2 worm cellular contexts compared by ENCODE assay signal in genomic region chrV:13358823-13359592, ce11.
TF ChIP-seq lines count a peak whose summit lies in the region.

Gene F32H5.3 (plus strand): TSS chrV:13359335.

TF ChIP-seq in whole organism, L1 larva, 84 proteins besides CTCF, POLR2A, EP300 and RAD21 (continued from another document):
- no peak for TF ChIP-seq fkh-4 (tag; optimal IDR thresholded peaks at IDR 0.05; lab: Kevin White, UChicago; ENCODE audit: borderline replicate concordance)
- TF ChIP-seq ztf-11 (tag; optimal IDR thresholded peaks at IDR 0.05; lab: Kevin White, UChicago): no peak
- no peak for TF ChIP-seq fos-1 (tag; optimal IDR thresholded peaks at IDR 0.05; lab: Kevin White, UChicago)
- no peak for TF ChIP-seq nhr-47 (tag; optimal IDR thresholded peaks at IDR 0.05; lab: Kevin White, UChicago)
- TF ChIP-seq nhr-28 (tag; optimal IDR thresholded peaks at IDR 0.05; lab: Kevin White, UChicago): no peak
- TF ChIP-seq aha-1 (tag; optimal IDR thresholded peaks at IDR 0.05; lab: Kevin White, UChicago): no peak
- no peak for TF ChIP-seq rnt-1 (tag; optimal IDR thresholded peaks at IDR 0.05; lab: Kevin White, UChicago)
- no peak for TF ChIP-seq hlh-4 (tag; optimal IDR thresholded peaks at IDR 0.05; lab: Kevin White, UChicago)
- TF ChIP-seq nhr-76 (tag; optimal IDR thresholded peaks at IDR 0.05; lab: Kevin White, UChicago): no peak
- no peak for TF ChIP-seq nhr-77 (tag; optimal IDR thresholded peaks at IDR 0.05; lab: Kevin White, UChicago)
- TF ChIP-seq jun-1 (tag; optimal IDR thresholded peaks at IDR 0.05; lab: Kevin White, UChicago): no peak
- TF ChIP-seq snpc-4 (tag; optimal IDR thresholded peaks at IDR 0.05; lab: Kevin White, UChicago): no peak
- TF ChIP-seq ets-5 (GFP tag; IDR thresholded peaks at IDR 0.05; lab: Robert Waterston, UW): no peak
- TF ChIP-seq nhr-85 (tag; lab: Kevin White, UChicago): peak; percentile 95
- TF ChIP-seq nhr-237 (tag; optimal IDR thresholded peaks at IDR 0.05; lab: Kevin White, UChicago): no peak
- TF ChIP-seq irx-1 (tag; optimal IDR thresholded peaks at IDR 0.05; lab: Kevin White, UChicago): no peak
- TF ChIP-seq nhr-20 (tag; optimal IDR thresholded peaks at IDR 0.05; lab: Kevin White, UChicago): peak; percentile 75
- no peak for TF ChIP-seq fkh-8 (tag; optimal IDR thresholded peaks at IDR 0.05; lab: Kevin White, UChicago)
- TF ChIP-seq nhr-90 (tag; optimal IDR thresholded peaks at IDR 0.05; lab: Kevin White, UChicago; ENCODE audit: poor library complexity): no peak
- peak; percentile 22 for TF ChIP-seq tbx-2 (tag; optimal IDR thresholded peaks at IDR 0.05; lab: Kevin White, UChicago)
- TF ChIP-seq skn-1 (tag; optimal IDR thresholded peaks at IDR 0.05; lab: Kevin White, UChicago): no peak
- no peak for TF ChIP-seq C04F5.9 (tag; optimal IDR thresholded peaks at IDR 0.05; lab: Kevin White, UChicago)
- no peak for TF ChIP-seq ces-1 (GFP tag; optimal IDR thresholded peaks at IDR 0.05; lab: Kevin White, UChicago)
- TF ChIP-seq C34B4.2 (tag; optimal IDR thresholded peaks at IDR 0.05; lab: Kevin White, UChicago): no peak
- no peak for TF ChIP-seq ztf-4 (tag; optimal IDR thresholded peaks at IDR 0.05; lab: Kevin White, UChicago)
- TF ChIP-seq mef-2 (tag; optimal IDR thresholded peaks at IDR 0.05; lab: Kevin White, UChicago): no peak
- TF ChIP-seq grh-1 (GFP tag; IDR thresholded peaks at IDR 0.05; lab: Robert Waterston, UW): peak; percentile 31; the same call in 1 of the 2 replicates
- no peak for TF ChIP-seq ceh-8 (GFP tag; optimal IDR thresholded peaks at IDR 0.05; lab: Kevin White, UChicago)
- TF ChIP-seq elt-2 (tag; optimal IDR thresholded peaks at IDR 0.05; lab: Kevin White, UChicago): no peak
- TF ChIP-seq C16A3.4 (tag; optimal IDR thresholded peaks at IDR 0.05; lab: Kevin White, UChicago): no peak
- peak in 1 of 6 experiments; percentile 53 for TF ChIP-seq elt-3 (tag; optimal IDR thresholded peaks at IDR 0.05; lab: Kevin White, UChicago)
- no peak for TF ChIP-seq egl-13 (tag; optimal IDR thresholded peaks at IDR 0.05; lab: Kevin White, UChicago)
- no peak for TF ChIP-seq nhr-84 (tag; optimal IDR thresholded peaks at IDR 0.05; lab: Kevin White, UChicago)
- no peak for TF ChIP-seq zag-1 (tag; optimal IDR thresholded peaks at IDR 0.05; lab: Kevin White, UChicago)
- TF ChIP-seq lsy-2 (tag; optimal IDR thresholded peaks at IDR 0.05; lab: Kevin White, UChicago): peak; percentile 12 to 64
- TF ChIP-seq lin-14 (GFP tag; optimal IDR thresholded peaks at IDR 0.05; lab: Kevin White, UChicago): peak; percentile 67
- no peak for TF ChIP-seq dpl-1 (GFP tag; optimal IDR thresholded peaks at IDR 0.05; lab: Kevin White, UChicago)
- no peak for TF ChIP-seq ceh-88 (GFP tag; IDR thresholded peaks at IDR 0.05; lab: Robert Waterston, UW)
- no peak for TF ChIP-seq zip-4 (GFP tag; optimal IDR thresholded peaks at IDR 0.05; lab: Kevin White, UChicago)
- TF ChIP-seq blmp-1 (tag; optimal IDR thresholded peaks at IDR 0.05; lab: Kevin White, UChicago): peak; percentile 17
- no peak for TF ChIP-seq swsn-7 (tag; optimal IDR thresholded peaks at IDR 0.05; lab: Kevin White, UChicago)
TF ChIP-seq in whole organism, L1 larva: peak in this region for 12.

TF ChIP-seq in whole organism, L3 larva, 47 proteins besides CTCF, POLR2A, EP300 and RAD21 (continued from another document):
- TF ChIP-seq fos-1 (tag; optimal IDR thresholded peaks at IDR 0.05; lab: Kevin White, UChicago) (no peak), nhr-11 (tag; optimal IDR thresholded peaks at IDR 0.05; lab: Kevin White, UChicago) (no peak), fkh-10 (GFP tag; optimal IDR thresholded peaks at IDR 0.05; lab: Kevin White, UChicago) (no peak), pha-4 (tag; optimal IDR thresholded peaks at IDR 0.05; lab: Kevin White, UChicago) (no peak)
TF ChIP-seq in whole organism, L3 larva: peak in this region for 4.
